Fruit fly (Drosophila melanogaster): ENCODE measurements around the gene CG12290.

The CG12290 gene

DNA sequence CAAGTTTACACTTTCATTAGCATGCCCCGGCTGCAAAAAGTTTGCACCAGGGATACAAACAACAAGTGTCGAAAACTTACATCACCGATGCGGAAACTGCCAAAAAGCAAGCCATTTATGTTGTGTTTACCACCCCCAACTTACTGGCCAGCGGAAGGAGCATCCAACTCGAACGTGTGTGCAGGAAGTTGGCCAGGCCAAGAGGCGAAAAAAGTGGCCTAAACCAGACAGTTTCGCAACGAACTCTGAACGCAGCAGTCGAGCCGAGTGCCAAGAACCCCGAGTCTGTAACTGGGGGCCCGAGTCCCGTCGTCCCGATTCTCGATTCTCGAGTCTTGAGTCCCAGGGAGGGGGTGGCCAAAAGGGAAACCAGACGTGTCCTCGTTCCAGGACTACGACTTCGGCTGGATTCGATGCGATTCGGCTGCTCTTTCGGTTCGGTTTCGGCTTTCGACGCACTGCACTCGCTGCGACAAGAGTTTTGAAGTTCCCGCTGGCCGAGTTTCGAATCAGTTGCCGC lies 35.1 kb upstream of the CG12290 start:
- TF ChIP-seq Jra (GFP tag; optimal IDR thresholded peaks at IDR 0.05), result no peak
- no peak for TF ChIP-seq HLH106 (tag; optimal IDR thresholded peaks at IDR 0.05)
- no peak for TF ChIP-seq Rel (GFP tag; optimal IDR thresholded peaks at IDR 0.05)
- TF ChIP-seq Rel (tag; optimal IDR thresholded peaks at IDR 0.05), result no peak
- TF ChIP-seq pan (optimal IDR thresholded peaks at IDR 0.05), result no peak
- no peak for TF ChIP-seq GATAd (GFP tag; optimal IDR thresholded peaks at IDR 0.05)
- no peak for TF ChIP-seq ey (GFP tag; optimal IDR thresholded peaks at IDR 0.05)
- TF ChIP-seq Mio (GFP tag; optimal IDR thresholded peaks at IDR 0.05), result no peak
- no peak for TF ChIP-seq Vsx2 (GFP tag; optimal IDR thresholded peaks at IDR 0.05; ENCODE audit: partially characterized antibody)
- TF ChIP-seq Hnf4 (GFP tag; optimal IDR thresholded peaks at IDR 0.05), result no peak
- TF ChIP-seq CrebA (GFP tag; optimal IDR thresholded peaks at IDR 0.05; ENCODE audit: borderline replicate concordance), result no peak
- no peak for TF ChIP-seq Myc (optimal IDR thresholded peaks at IDR 0.05)
- TF ChIP-seq sage (GFP tag; optimal IDR thresholded peaks at IDR 0.05), result no peak
- no peak for TF ChIP-seq psq (GFP tag; optimal IDR thresholded peaks at IDR 0.05)

DNA sequence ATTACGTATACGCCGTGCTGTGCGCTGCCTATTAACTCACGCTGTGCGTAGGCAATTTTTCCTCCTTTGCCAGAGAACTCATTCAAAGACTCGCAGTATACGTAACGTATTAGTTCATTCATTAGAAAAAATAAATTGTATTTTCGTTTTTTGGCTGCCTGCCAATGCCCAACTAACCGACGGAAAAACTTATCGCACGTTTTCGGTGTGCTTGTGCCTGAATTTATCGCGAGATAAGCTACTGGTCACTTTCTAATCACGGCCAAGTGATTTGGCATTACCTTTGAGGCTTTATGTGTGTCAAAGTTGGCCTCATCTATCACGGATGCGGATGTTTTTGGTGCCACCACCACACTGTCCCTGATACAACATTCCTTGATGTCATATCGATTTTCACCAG lies 17.1 kb upstream of the CG12290 start:
- no peak for TF ChIP-seq jim (GFP tag; optimal IDR thresholded peaks at IDR 0.05)
- TF ChIP-seq GATAd (GFP tag; optimal IDR thresholded peaks at IDR 0.05), result no peak
- TF ChIP-seq sage (GFP tag; optimal IDR thresholded peaks at IDR 0.05), result no peak
- no peak for TF ChIP-seq dl (GFP tag; optimal IDR thresholded peaks at IDR 0.05; ENCODE audit: insufficient read depth in 1 of 2, partially characterized antibody in 2 of 2)
- TF ChIP-seq dmrt93B (GFP tag; optimal IDR thresholded peaks at IDR 0.05), result no peak
- no peak for TF ChIP-seq Vsx2 (GFP tag; optimal IDR thresholded peaks at IDR 0.05; ENCODE audit: partially characterized antibody)
- TF ChIP-seq Dfd (GFP tag; optimal IDR thresholded peaks at IDR 0.05), result no peak
- no peak for TF ChIP-seq pan (optimal IDR thresholded peaks at IDR 0.05)
- TF ChIP-seq brk (GFP tag; optimal IDR thresholded peaks at IDR 0.05), result no peak
- no peak for TF ChIP-seq h (GFP tag; optimal IDR thresholded peaks at IDR 0.05)
- TF ChIP-seq tai (GFP tag; optimal IDR thresholded peaks at IDR 0.05), result no peak
- TF ChIP-seq Myc (optimal IDR thresholded peaks at IDR 0.05), result no peak
- TF ChIP-seq lola (GFP tag; optimal IDR thresholded peaks at IDR 0.05), result no peak
- no peak for TF ChIP-seq Hr78 (GFP tag; optimal IDR thresholded peaks at IDR 0.05)
- no peak for TF ChIP-seq psq (GFP tag; optimal IDR thresholded peaks at IDR 0.05)
- no peak for TF ChIP-seq Sp1 (GFP tag; optimal IDR thresholded peaks at IDR 0.05)

DNA sequence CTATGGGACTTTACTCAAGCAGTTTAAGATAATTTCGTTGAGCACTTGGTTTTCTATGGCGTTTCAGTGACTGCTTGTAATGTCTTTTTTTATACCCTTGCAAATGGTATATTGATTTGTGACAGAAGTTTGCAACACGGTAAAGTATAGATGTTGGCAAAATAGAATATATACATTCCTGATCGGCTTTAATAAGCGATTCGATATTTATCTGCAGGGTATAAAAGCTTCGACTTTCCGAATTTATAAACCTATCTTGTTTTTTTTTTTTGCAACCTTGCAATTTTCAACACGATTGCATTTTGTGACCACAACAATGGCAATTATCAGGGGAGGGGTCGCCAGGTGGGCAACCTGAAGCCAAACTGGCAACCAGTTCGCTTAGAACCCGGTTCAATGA lies 15.7 kb upstream of the CG12290 start:
- TF ChIP-seq OdsH (GFP tag; optimal IDR thresholded peaks at IDR 0.05) (no peak), h (GFP tag; optimal IDR thresholded peaks at IDR 0.05) (peak; percentile 22), pan (optimal IDR thresholded peaks at IDR 0.05) (no peak), Hnf4 (GFP tag; optimal IDR thresholded peaks at IDR 0.05) (no peak)

DNA sequence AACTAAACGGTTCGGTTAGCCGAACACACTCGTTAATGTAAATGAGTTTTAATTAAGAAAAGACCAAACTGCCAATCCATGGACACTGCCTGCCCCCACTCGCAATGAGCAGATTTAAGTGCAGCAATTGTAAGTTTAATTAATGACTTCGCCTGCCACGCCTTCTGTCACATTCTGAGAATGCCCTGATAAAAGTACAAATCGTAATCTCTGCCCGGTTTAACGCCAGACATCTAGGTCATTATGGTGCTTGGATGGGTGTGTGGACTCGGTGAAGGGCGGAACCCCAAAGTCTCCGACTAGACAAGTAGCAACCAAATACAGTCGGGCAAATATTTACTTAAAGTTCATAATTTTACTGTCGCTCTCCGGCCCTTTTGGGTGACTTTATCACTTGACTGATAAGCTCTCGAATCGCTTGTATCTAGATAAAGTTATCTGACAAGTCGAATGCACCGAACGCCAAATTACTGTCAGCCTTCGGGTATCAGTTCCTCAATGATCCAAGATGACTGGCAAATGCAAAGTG lies 7.9 kb upstream of the CG12290 start:
- TF ChIP-seq brk (GFP tag; optimal IDR thresholded peaks at IDR 0.05) (no peak), Hr78 (GFP tag; optimal IDR thresholded peaks at IDR 0.05) (no peak), Vsx2 (GFP tag; optimal IDR thresholded peaks at IDR 0.05; ENCODE audit: partially characterized antibody) (no peak), CrebA (GFP tag; optimal IDR thresholded peaks at IDR 0.05; ENCODE audit: borderline replicate concordance) (no peak), sv (GFP tag; optimal IDR thresholded peaks at IDR 0.05) (no peak), psq (GFP tag; optimal IDR thresholded peaks at IDR 0.05) (no peak), h (GFP tag; optimal IDR thresholded peaks at IDR 0.05) (no peak), Dif (GFP tag; optimal IDR thresholded peaks at IDR 0.05; ENCODE audit: partially characterized antibody) (no peak), ey (GFP tag; optimal IDR thresholded peaks at IDR 0.05) (no peak), lola (GFP tag; optimal IDR thresholded peaks at IDR 0.05) (no peak), dmrt93B (GFP tag; optimal IDR thresholded peaks at IDR 0.05) (no peak), dsf (GFP tag; optimal IDR thresholded peaks at IDR 0.05; ENCODE audit: borderline replicate concordance) (no peak), pan (optimal IDR thresholded peaks at IDR 0.05) (no peak), Rel (GFP tag; optimal IDR thresholded peaks at IDR 0.05) (no peak), Rel (tag; optimal IDR thresholded peaks at IDR 0.05) (no peak), N (GFP tag; optimal IDR thresholded peaks at IDR 0.05) (no peak)

DNA sequence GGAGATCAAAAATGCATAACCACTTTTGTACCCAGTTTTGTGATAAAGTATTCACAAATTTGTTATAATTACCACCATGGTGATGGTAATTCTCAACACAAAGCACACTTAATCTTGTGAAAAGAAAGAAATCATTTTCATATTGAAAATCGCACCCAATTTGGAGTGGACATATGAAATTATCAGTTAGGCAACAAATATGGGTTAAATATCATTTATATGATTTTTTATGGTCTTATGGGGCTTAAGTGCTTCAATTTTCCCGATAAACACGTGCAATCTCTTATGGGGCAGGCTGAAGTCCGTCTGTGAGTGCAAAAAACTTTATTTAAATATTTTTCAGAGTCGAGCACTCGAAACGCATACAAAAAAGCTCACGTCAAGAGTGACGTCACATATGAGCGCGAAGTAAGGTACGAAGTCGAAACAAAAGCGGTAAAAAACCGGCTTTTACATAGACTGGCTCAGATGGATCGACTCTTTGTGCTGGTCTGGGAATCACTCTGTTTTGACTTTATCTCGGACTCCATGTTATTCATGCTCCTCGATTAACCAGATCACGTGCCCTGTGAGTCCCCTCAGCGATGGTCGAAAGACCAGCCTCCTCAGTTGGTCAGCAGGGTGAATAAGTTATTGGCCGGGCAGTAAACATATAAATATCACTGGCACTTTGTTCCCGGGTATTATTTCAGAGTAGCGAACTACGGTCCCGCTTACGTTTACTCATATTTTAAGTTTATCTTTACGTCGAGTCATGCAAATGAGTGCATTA lies 3.4 kb upstream of the CG12290 start:
- TF ChIP-seq Rel (GFP tag; optimal IDR thresholded peaks at IDR 0.05) (no peak), Rel (tag; optimal IDR thresholded peaks at IDR 0.05) (peak; percentile 92), psq (GFP tag; optimal IDR thresholded peaks at IDR 0.05) (no peak), h (GFP tag; optimal IDR thresholded peaks at IDR 0.05) (no peak), Abd-B (GFP tag; optimal IDR thresholded peaks at IDR 0.05) (no peak), Jra (GFP tag; optimal IDR thresholded peaks at IDR 0.05) (no peak), CrebA (GFP tag; optimal IDR thresholded peaks at IDR 0.05; ENCODE audit: borderline replicate concordance) (no peak), lola (GFP tag; optimal IDR thresholded peaks at IDR 0.05) (no peak), Sp1 (GFP tag; optimal IDR thresholded peaks at IDR 0.05) (no peak)

Measured in whole organism, wandering third instar larva.